Worm (Caenorhabditis elegans): ENCODE measurements around the gene B0361.3.

B0361.3 gene

DNA sequence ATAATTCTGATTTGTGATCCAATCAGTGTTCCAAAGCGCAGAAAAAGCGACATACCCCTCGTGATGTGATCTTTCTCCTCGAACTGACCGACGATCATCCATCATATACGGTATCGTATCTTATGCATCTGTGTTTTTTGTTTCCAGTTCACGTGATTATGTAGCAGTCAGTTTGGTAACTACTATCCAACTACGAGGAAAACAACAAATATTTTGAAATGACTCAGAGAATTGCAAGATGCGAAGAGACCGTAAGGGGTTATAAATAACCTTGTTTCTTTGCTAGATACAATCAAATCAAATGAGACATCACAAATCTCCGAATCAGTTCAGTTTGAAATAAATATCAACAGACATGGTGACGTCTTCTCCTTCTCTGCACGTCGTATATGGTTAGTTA lies 18.9 kb downstream of the B0361.3 start:
- TF ChIP-seq ama-1 (optimal IDR thresholded peaks at IDR 0.05) (no peak), tbx-37 (GFP tag; conservative IDR thresholded peaks at IDR 0.05) (no peak), flt-1 (GFP tag; IDR thresholded peaks at IDR 0.05) (no peak), pes-1 (GFP tag; IDR thresholded peaks at IDR 0.05) (no peak), ets-7 (tag; optimal IDR thresholded peaks at IDR 0.05) (no peak), hnd-1 (tag; optimal IDR thresholded peaks at IDR 0.05) (no peak)

DNA sequence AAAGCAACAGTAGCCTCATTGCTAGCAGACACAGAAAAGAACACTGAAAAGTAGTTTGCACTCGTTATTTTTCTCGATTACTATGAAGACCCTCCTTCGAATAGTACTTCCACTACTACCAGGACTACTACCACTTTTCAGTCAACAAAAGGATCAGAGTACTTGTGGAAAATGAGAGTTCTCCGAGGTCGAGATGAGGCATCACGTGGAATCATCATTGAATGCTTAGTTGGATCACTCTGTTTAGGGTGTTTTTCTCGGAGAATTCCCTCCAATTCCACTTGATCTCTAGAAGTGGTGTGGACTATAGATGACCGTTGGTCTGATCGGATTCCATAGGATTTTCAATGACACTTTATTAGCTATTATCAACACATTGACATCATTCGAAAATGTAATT lies 19.5 kb downstream of the B0361.3 start:
- no peak for TF ChIP-seq ets-7 (tag; optimal IDR thresholded peaks at IDR 0.05)

- TF ChIP-seq hmbx-1 (tag; optimal IDR thresholded peaks at IDR 0.05) (no peak), hmg-4 (GFP tag; optimal IDR thresholded peaks at IDR 0.05) (no peak), sea-1 (GFP tag; conservative IDR thresholded peaks at IDR 0.05) (no peak), ceh-36 (tag; optimal IDR thresholded peaks at IDR 0.05) (no peak), pes-1 (GFP tag; IDR thresholded peaks at IDR 0.05) (no peak), hnd-1 (tag; optimal IDR thresholded peaks at IDR 0.05) (no peak), F13C5.2 (tag; optimal IDR thresholded peaks at IDR 0.05) (no peak), ceh-13 (GFP tag; optimal IDR thresholded peaks at IDR 0.05) (no peak), tbx-37 (GFP tag; conservative IDR thresholded peaks at IDR 0.05) (no peak), flt-1 (GFP tag; IDR thresholded peaks at IDR 0.05) (no peak), tra-4 (tag; optimal IDR thresholded peaks at IDR 0.05) (no peak)
These were observed 20.4 kb downstream of the B0361.3 start for ce11 chrIII:7301668-7302067.

DNA sequence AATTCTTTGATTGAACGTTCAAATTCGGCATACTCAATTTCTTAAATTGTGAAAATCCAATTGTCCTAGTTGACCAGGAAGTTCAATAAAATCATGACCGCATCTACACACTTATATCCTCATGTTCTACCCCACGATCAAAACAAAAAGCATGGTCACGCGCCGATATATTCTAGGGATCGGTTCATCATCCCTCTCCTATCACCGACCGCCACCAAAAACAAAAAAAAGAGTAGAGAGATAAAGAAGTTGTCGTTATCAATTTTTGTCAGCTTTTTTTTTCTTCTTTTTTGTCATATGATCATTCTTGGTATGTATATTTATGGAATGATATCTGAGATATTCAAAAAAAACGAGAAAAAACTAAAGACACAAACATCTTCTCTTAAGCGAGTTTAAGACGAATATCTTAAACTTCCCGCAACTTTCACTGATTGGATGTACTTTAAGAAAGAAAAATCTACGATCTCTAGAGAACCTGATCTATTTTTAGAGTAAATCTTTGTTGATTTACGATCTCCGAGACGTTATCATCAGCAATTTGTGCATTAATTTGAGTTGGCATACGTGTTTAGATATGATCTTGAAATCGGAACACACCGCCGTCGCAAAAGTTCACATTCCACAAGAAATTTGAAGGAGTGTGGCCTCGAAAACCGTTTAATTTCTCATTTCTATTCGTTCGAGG lies 23.8 kb downstream of the B0361.3 start:
- TF ChIP-seq B0310.2 (tag; optimal IDR thresholded peaks at IDR 0.05) (no peak), F13C5.2 (tag; optimal IDR thresholded peaks at IDR 0.05) (no peak), aly-1 (tag; optimal IDR thresholded peaks at IDR 0.05) (no peak), tbx-37 (GFP tag; conservative IDR thresholded peaks at IDR 0.05) (no peak), sea-1 (GFP tag; conservative IDR thresholded peaks at IDR 0.05) (no peak), ets-7 (tag; optimal IDR thresholded peaks at IDR 0.05) (no peak)

DNA sequence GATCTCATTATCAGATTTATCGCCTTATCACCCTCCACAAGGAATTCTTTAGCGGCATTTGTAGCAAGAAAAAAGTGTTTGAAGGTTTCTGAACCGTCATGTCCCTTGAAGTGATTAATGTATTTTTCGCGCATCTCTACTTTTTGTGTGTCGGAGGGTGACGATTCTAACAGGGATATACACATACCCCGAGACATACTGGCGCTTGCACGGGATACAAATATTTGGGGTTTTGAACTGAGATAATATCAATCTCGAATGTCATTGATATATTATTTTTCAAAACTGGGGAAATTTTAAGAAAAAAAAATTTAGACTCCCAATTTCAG lies 24.4 kb downstream of the B0361.3 start:
- TF ChIP-seq ets-7 (tag; optimal IDR thresholded peaks at IDR 0.05) = no peak
- no peak for TF ChIP-seq aly-1 (tag; optimal IDR thresholded peaks at IDR 0.05)
- TF ChIP-seq F13C5.2 (tag; optimal IDR thresholded peaks at IDR 0.05) = no peak
- no peak for TF ChIP-seq sea-1 (GFP tag; conservative IDR thresholded peaks at IDR 0.05)
- TF ChIP-seq B0310.2 (tag; optimal IDR thresholded peaks at IDR 0.05) = no peak
- TF ChIP-seq ceh-36 (tag; optimal IDR thresholded peaks at IDR 0.05) = no peak
- TF ChIP-seq hmbx-1 (tag; optimal IDR thresholded peaks at IDR 0.05) = no peak
- TF ChIP-seq flt-1 (GFP tag; IDR thresholded peaks at IDR 0.05) = no peak
- no peak for TF ChIP-seq hmg-4 (GFP tag; optimal IDR thresholded peaks at IDR 0.05)
- no peak for TF ChIP-seq ama-1 (optimal IDR thresholded peaks at IDR 0.05)
- TF ChIP-seq ceh-13 (GFP tag; optimal IDR thresholded peaks at IDR 0.05) = no peak
- no peak for TF ChIP-seq tra-4 (tag; optimal IDR thresholded peaks at IDR 0.05)
- no peak for TF ChIP-seq tbx-11 (GFP tag; IDR thresholded peaks at IDR 0.05)
- TF ChIP-seq tbx-37 (GFP tag; conservative IDR thresholded peaks at IDR 0.05) = no peak
- TF ChIP-seq scrt-1 (GFP tag; IDR thresholded peaks at IDR 0.05) = no peak

ce11 chrIII:7308600-7309109 lies 27.4 kb downstream of the B0361.3 start, which contains the start of gene acbp-4:
Gene acbp-4 (minus strand): TSS chrIII:7309109.
- TF ChIP-seq sea-1 (GFP tag; conservative IDR thresholded peaks at IDR 0.05) (no peak), scrt-1 (GFP tag; IDR thresholded peaks at IDR 0.05) (no peak), tbx-11 (GFP tag; IDR thresholded peaks at IDR 0.05) (no peak), ama-1 (optimal IDR thresholded peaks at IDR 0.05) (no peak)

ce11 chrIII:7310662-7311340 lies 29.5 kb downstream of the B0361.3 start, which contains the start of the genes F56C9.6 and F56C9.3:
Gene F56C9.6 (minus strand): TSS chrIII:7310773.
Gene F56C9.3 (plus strand): TSS chrIII:7311290.
- no peak for TF ChIP-seq ets-7 (tag; optimal IDR thresholded peaks at IDR 0.05)
- TF ChIP-seq ceh-13 (GFP tag; optimal IDR thresholded peaks at IDR 0.05) = no peak
- no peak for TF ChIP-seq hnd-1 (tag; optimal IDR thresholded peaks at IDR 0.05)
- no peak for TF ChIP-seq tra-4 (tag; optimal IDR thresholded peaks at IDR 0.05)
- no peak for TF ChIP-seq pes-1 (GFP tag; IDR thresholded peaks at IDR 0.05)
- TF ChIP-seq ama-1 (optimal IDR thresholded peaks at IDR 0.05) = no peak
- TF ChIP-seq sea-1 (GFP tag; conservative IDR thresholded peaks at IDR 0.05) = no peak
- TF ChIP-seq B0310.2 (tag; optimal IDR thresholded peaks at IDR 0.05) = no peak
- TF ChIP-seq tbx-37 (GFP tag; conservative IDR thresholded peaks at IDR 0.05) = no peak
- no peak for TF ChIP-seq tbx-11 (GFP tag; IDR thresholded peaks at IDR 0.05)

DNA sequence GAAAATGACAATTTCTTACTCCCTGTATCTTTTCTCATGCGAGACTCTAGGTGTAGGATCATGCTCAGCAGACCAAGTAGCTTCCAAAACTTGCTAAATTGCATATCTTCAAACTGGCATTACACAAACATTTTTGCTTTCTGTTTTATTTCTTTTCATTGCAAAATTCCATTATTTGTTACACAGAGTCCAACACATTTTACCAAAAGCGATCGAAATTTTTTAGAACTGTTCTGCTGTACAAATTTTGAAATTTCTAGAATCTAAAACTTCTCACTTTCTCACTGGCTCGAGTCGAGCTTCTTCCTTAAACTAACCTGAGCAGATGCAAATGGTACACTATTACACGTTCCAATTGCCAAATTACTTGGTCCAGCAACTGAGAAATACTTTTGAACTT lies 33.2 kb downstream of the B0361.3 start:
- TF ChIP-seq ets-7 (tag; optimal IDR thresholded peaks at IDR 0.05) (no peak), ama-1 (optimal IDR thresholded peaks at IDR 0.05) (no peak), tbx-11 (GFP tag; IDR thresholded peaks at IDR 0.05) (no peak)

All from whole organism, early embryonic.